Worm (Caenorhabditis elegans) whole organism, midembryonic: ENCODE measurements around the gene cpna-5.

ENCODE experiments used
- flt-1 ChIP-seq: fragments of 200-800 bp; sonication (Bioruptor generic); IDR thresholded peaks from 2 replicates; pipeline ENCODE4 v1.3.6; 2022; ENCODE audit warnings: missing genetic modification characterization, missing compliant biosample characterization
- ref-1 ChIP-seq: fragments of 200-800 bp; sonication (Bioruptor generic); conservative IDR thresholded peaks from 2 replicates; pipeline ENCODE4 v1.3.6; 2022; ENCODE audit warnings: missing genetic modification reagents, missing genetic modification characterization, missing compliant biosample characterization
- tab-1 ChIP-seq: fragments of 200-800 bp; sonication (Bioruptor generic); IDR thresholded peaks from 2 replicates; pipeline ENCODE4 v1.3.6; 2022; ENCODE audit warnings: missing genetic modification characterization, missing compliant biosample characterization

DNA sequence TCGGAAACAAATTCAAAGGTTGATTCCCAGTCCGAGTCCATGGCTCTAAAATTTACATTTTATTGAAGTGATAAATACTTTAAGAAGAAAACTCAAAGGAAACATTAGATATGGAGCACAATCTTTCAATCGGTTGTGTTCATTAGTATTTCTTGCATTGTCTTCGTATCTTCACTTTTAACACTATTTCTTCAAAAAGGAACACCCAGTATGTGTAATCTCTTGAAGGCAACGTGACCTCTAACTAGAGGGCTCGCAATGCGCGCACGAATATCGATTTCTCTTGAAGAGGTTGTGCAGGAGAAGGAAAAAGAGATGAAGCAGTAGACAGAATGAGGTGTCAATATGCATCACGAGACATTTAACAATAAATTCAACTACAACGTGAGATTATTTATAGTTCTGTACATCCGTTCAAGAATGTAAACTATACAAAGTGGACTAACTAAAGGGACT, 36.8 kb upstream of the cpna-5 start, which contains the start of the genes B0228.6 and B0228.1:
- TF ChIP-seq flt-1 (GFP tag; lab: Robert Waterston, UW): no peak
- no peak for TF ChIP-seq tab-1 (GFP tag; lab: Robert Waterston, UW)
- TF ChIP-seq ref-1 (GFP tag; lab: Robert Waterston, UW): no peak
